Worm (Caenorhabditis elegans) whole organism, mixed stage, embryonic: ENCODE results near the gene nspc-15.

Experiments
- M03D4.4 ChIP-seq: sonication (generic microtip); optimal IDR thresholded peaks from 2 replicates; lab custom pipeline; 2017; ENCODE audit warnings: mild to moderate bottlenecking, missing genetic modification characterization, missing compliant biosample characterization
- bed-3 ChIP-seq: fragments of 200-800 bp; sonication (Bioruptor generic); optimal IDR thresholded peaks from 3 replicates; lab custom pipeline; 2018; ENCODE audit warnings: mild to moderate bottlenecking, missing genetic modification characterization, moderate library complexity, missing compliant biosample characterization
- blmp-1 ChIP-seq: fragments of 150-350 bp; optimal IDR thresholded peaks from 2 replicates; lab custom pipeline; 2014; ENCODE audit warnings: missing biosample characterization, missing genetic modification characterization
- ceh-39 ChIP-seq: fragments of 150-350 bp; optimal IDR thresholded peaks from 2 replicates; lab custom pipeline; 2014; ENCODE audit warnings: missing biosample characterization, missing genetic modification characterization
- ceh-43 ChIP-seq: fragments of 200-800 bp; sonication (Bioruptor generic); optimal IDR thresholded peaks from 2 replicates; lab custom pipeline; 2018; ENCODE audit warnings: mild to moderate bottlenecking, missing genetic modification characterization, moderate library complexity, missing compliant biosample characterization
- ceh-83 ChIP-seq: fragments of 200-800 bp; sonication (Bioruptor generic); optimal IDR thresholded peaks from 2 replicates; lab custom pipeline; 2018; ENCODE audit warnings: mild to moderate bottlenecking, missing genetic modification characterization, missing compliant biosample characterization
- ces-1 ChIP-seq: fragments of 150-350 bp; optimal IDR thresholded peaks from 2 replicates; lab custom pipeline; 2014; ENCODE audit warnings: missing biosample characterization, missing genetic modification reagents, missing genetic modification characterization
- cnd-1 ChIP-seq: fragments of 200-800 bp; sonication (Bioruptor generic); optimal IDR thresholded peaks from 2 replicates; lab custom pipeline; 2018; ENCODE audit warnings: mild to moderate bottlenecking, missing genetic modification characterization, missing compliant biosample characterization
- drap-1 ChIP-seq: fragments of 200-800 bp; sonication (Bioruptor generic); optimal IDR thresholded peaks from 3 replicates; lab custom pipeline; 2018; ENCODE audit warnings: mild to moderate bottlenecking, missing genetic modification characterization, missing compliant biosample characterization
- elt-1 ChIP-seq: sonication (generic microtip); optimal IDR thresholded peaks from 2 replicates; lab custom pipeline; 2017; ENCODE audit warnings: missing genetic modification characterization, mild to moderate bottlenecking, missing compliant biosample characterization, antibody characterized with exemption, moderate library complexity, borderline replicate concordance; ENCODE audit not compliant: insufficient read depth
- elt-3 ChIP-seq: fragments of 150-350 bp; optimal IDR thresholded peaks from 2 replicates; lab custom pipeline; 2014; ENCODE audit warnings: missing biosample characterization, missing genetic modification characterization
- flh-1 ChIP-seq: fragments of 200-800 bp; sonication (Bioruptor generic); optimal IDR thresholded peaks from 2 replicates; lab custom pipeline; 2018; ENCODE audit warnings: mild to moderate bottlenecking, missing genetic modification characterization, moderate library complexity, missing compliant biosample characterization
- ham-2 ChIP-seq: fragments of 200-800 bp; sonication (Bioruptor generic); optimal IDR thresholded peaks from 2 replicates; lab custom pipeline; 2018; ENCODE audit warnings: mild to moderate bottlenecking, missing genetic modification characterization, missing compliant biosample characterization
- hlh-1 ChIP-seq: fragments of 150-350 bp; optimal IDR thresholded peaks from 2 replicates; lab custom pipeline; 2014; ENCODE audit warnings: missing biosample characterization, missing genetic modification reagents, missing genetic modification characterization
- lin-13 ChIP-seq: fragments of 150-350 bp; optimal IDR thresholded peaks from 2 replicates; lab custom pipeline; 2014; ENCODE audit warnings: missing biosample characterization, missing genetic modification characterization
- lin-32 ChIP-seq: fragments of 200-800 bp; sonication (Bioruptor generic); optimal IDR thresholded peaks from 2 replicates; lab custom pipeline; 2018; ENCODE audit warnings: mild to moderate bottlenecking, missing genetic modification characterization, missing compliant biosample characterization
- lsy-2 ChIP-seq: fragments of 150-350 bp; optimal IDR thresholded peaks from 2 replicates; lab custom pipeline; 2014; ENCODE audit warnings: missing biosample characterization, missing genetic modification characterization
- mab-5 ChIP-seq: fragments of 150-350 bp; optimal IDR thresholded peaks from 2 replicates; lab custom pipeline; 2014; ENCODE audit warnings: missing biosample characterization, missing genetic modification characterization
- mep-1 ChIP-seq: fragments of 150-350 bp; optimal IDR thresholded peaks from 2 replicates; lab custom pipeline; 2017; ENCODE audit warnings: missing biosample characterization, missing genetic modification reagents, missing genetic modification characterization, inconsistent platforms
- mls-2 ChIP-seq: sonication (generic microtip); optimal IDR thresholded peaks from 2 replicates; lab custom pipeline; 2016; ENCODE audit warnings: mild to moderate bottlenecking, missing genetic modification characterization, moderate library complexity, missing compliant biosample characterization
- nhr-12 ChIP-seq: fragments of 150-350 bp; optimal IDR thresholded peaks from 2 replicates; lab custom pipeline; 2014; ENCODE audit warnings: missing biosample characterization, missing genetic modification characterization
- nhr-2 ChIP-seq: fragments of 150-350 bp; optimal IDR thresholded peaks from 2 replicates; lab custom pipeline; 2014; ENCODE audit warnings: missing biosample characterization, missing genetic modification characterization
- nhr-237 ChIP-seq: fragments of 150-350 bp; optimal IDR thresholded peaks from 2 replicates; lab custom pipeline; 2014; ENCODE audit warnings: missing biosample characterization, missing genetic modification characterization
- nhr-28 ChIP-seq: fragments of 150-350 bp; optimal IDR thresholded peaks from 2 replicates; lab custom pipeline; 2014; ENCODE audit warnings: missing biosample characterization, missing genetic modification characterization
- nhr-76 ChIP-seq: sonication (generic microtip); optimal IDR thresholded peaks from 2 replicates; lab custom pipeline; 2017; ENCODE audit warnings: missing biosample characterization, missing genetic modification characterization
- pha-4 ChIP-seq: fragments of 150-350 bp; optimal IDR thresholded peaks from 2 replicates; lab custom pipeline; 2018; ENCODE audit warnings: missing biosample characterization, missing genetic modification reagents, missing genetic modification characterization
- sem-2 ChIP-seq: fragments of 200-800 bp; sonication (Bioruptor generic); optimal IDR thresholded peaks from 2 replicates; lab custom pipeline; 2018; ENCODE audit warnings: mild to moderate bottlenecking, missing genetic modification characterization, missing compliant biosample characterization
- snpc-4 ChIP-seq: fragments of 150-350 bp; optimal IDR thresholded peaks from 2 replicates; lab custom pipeline; 2014; ENCODE audit warnings: missing biosample characterization, missing genetic modification characterization
- sptf-1 ChIP-seq: sonication (generic microtip); optimal IDR thresholded peaks from 2 replicates; lab custom pipeline; 2017; ENCODE audit warnings: mild to moderate bottlenecking, missing genetic modification characterization, moderate library complexity, missing compliant biosample characterization
- tbx-8 ChIP-seq: fragments of 200-800 bp; sonication (Bioruptor generic); optimal IDR thresholded peaks from 2 replicates; lab custom pipeline; 2018; ENCODE audit warnings: mild to moderate bottlenecking, missing genetic modification characterization, moderate library complexity, missing compliant biosample characterization
- unc-120 ChIP-seq: sonication (generic microtip); optimal IDR thresholded peaks from 2 replicates; lab custom pipeline; 2017; ENCODE audit warnings: missing genetic modification characterization, missing compliant biosample characterization; ENCODE audit not compliant: poor library complexity, severe bottlenecking
- unc-39 ChIP-seq: fragments of 150-350 bp; optimal IDR thresholded peaks from 2 replicates; lab custom pipeline; 2014; ENCODE audit warnings: missing biosample characterization, missing genetic modification characterization
- unc-62 ChIP-seq: fragments of 150-350 bp; optimal IDR thresholded peaks from 2 replicates; lab custom pipeline; 2014; ENCODE audit warnings: missing biosample characterization, missing genetic modification reagents, missing genetic modification characterization
- zip-8 ChIP-seq: fragments of 150-350 bp; optimal IDR thresholded peaks from 2 replicates; lab custom pipeline; 2014; ENCODE audit warnings: missing biosample characterization, missing genetic modification characterization
- ztf-11 ChIP-seq: fragments of 150-350 bp; optimal IDR thresholded peaks from 2 replicates; lab custom pipeline; 2014; ENCODE audit warnings: missing biosample characterization, missing genetic modification characterization

Gene nspc-15

DNA sequence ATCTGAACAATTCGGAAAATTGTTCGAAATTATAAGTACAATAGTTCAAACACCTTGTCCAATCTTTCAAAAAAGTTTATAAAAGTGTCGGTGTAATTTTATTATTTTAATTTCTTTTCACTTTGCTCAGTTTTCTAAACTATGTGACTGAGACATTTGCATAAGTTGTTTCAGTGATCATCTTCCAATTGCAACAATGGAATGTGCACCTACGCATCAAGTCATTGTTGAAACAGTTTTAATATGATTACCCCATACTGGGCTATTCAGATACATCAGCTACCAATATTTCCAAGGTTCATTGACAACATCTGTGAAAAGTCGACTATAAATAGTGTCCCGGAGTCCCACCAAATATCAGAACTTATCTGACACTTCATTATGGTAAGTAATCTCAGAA, 3.4 kb upstream of the nspc-15 start, which contains the start of gene nspc-13:
nspc-13 (plus strand) TSS at position 301 of the 400 bp plus-strand sequence.
- TF ChIP-seq nhr-76 (tag; lab: Kevin White, UChicago) (no peak), lin-13 (no peak), snpc-4 (tag; lab: Kevin White, UChicago) (no peak), mls-2 (tag; lab: Kevin White, UChicago) (no peak), ces-1 (GFP tag; lab: Kevin White, UChicago) (no peak), nhr-237 (tag; lab: Kevin White, UChicago) (no peak), blmp-1 (tag; lab: Kevin White, UChicago) (no peak), drap-1 (GFP tag; lab: Kevin White, UChicago) (no peak), unc-120 (tag; lab: Kevin White, UChicago) (no peak), flh-1 (no peak), bed-3 (GFP tag; lab: Kevin White, UChicago) (no peak), hlh-1 (tag; lab: Kevin White, UChicago) (no peak), mab-5 (tag; lab: Kevin White, UChicago) (no peak), mep-1 (tag; lab: Kevin White, UChicago) (no peak), sem-2 (no peak), elt-3 (tag; lab: Kevin White, UChicago) (no peak), ceh-39 (tag; lab: Kevin White, UChicago) (no peak), pha-4 (tag; lab: Kevin White, UChicago) (no peak)

DNA sequence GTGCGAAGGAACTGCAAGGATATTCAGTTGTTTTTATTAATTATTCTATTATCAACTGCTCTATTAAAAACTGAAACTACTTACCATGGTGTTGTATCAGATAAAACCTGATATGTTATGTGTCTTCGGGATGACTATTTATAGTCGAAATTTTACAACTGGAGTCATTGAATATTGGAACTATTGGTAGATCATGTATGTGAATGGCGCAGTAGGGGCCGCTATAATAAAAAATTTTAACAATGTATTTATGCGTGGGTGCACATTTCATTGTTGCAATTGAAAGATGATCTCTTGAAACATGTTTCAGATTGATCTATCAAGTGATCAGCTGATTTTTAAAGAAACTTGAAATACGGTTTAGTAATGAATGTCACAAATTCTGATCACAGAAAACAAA, 1.6 kb upstream of the nspc-15 start, which contains the start of gene nspc-14:
nspc-14 (minus strand) TSS at position 101 of the 400 bp plus-strand sequence.
- TF ChIP-seq nhr-12 (tag; lab: Kevin White, UChicago), result no peak
- no peak for TF ChIP-seq bed-3 (GFP tag; lab: Kevin White, UChicago)
- no peak for TF ChIP-seq flh-1
- TF ChIP-seq, all 35 proteins: peak for 0

DNA sequence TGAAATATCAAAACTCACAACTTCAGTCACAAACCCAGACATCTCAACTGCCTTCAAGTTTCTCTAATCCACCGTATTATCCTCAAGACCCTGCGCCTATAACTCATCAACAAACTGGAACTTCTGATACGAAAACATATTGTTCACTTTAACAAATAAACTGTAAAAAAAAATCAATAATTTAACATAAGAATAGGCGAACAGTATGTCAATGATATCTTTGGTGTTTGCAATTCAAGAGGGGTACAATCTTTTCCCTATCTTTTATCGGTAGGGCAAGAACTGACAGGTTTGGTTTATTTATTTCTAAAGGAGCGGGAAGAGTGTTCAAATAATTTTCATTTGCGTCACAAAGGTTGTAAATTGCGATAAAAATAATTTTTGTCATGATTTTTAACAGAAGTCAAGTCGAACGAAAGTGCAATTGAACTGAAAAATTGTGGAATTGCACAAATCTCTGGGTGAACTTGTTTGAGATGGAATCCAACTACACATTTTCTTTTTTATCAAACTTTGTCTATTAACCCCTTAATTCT, 2.5 kb downstream of the nspc-15 start:
- TF ChIP-seq nhr-2 (tag; lab: Kevin White, UChicago) (peak; percentile 30), blmp-1 (tag; lab: Kevin White, UChicago) (no peak), M03D4.4 (no peak), lin-32 (GFP tag; lab: Kevin White, UChicago) (no peak), hlh-1 (tag; lab: Kevin White, UChicago) (peak; percentile 8), mep-1 (tag; lab: Kevin White, UChicago) (peak; percentile 49), unc-120 (tag; lab: Kevin White, UChicago) (peak; percentile 7), nhr-76 (tag; lab: Kevin White, UChicago) (no peak), mls-2 (tag; lab: Kevin White, UChicago) (no peak), zip-8 (tag; lab: Kevin White, UChicago) (no peak), ceh-39 (tag; lab: Kevin White, UChicago) (peak; percentile 36), elt-1 (no peak), ztf-11 (tag; lab: Kevin White, UChicago) (no peak), sptf-1 (tag; lab: Kevin White, UChicago) (no peak), tbx-8 (GFP tag; lab: Kevin White, UChicago) (no peak), nhr-12 (tag; lab: Kevin White, UChicago) (no peak), lin-13 (no peak), snpc-4 (tag; lab: Kevin White, UChicago) (no peak), nhr-237 (tag; lab: Kevin White, UChicago) (peak; percentile 99), sem-2 (no peak), unc-39 (no peak), ceh-43 (GFP tag; lab: Kevin White, UChicago) (no peak), lsy-2 (tag; lab: Kevin White, UChicago) (peak; percentile 81), elt-3 (tag; lab: Kevin White, UChicago) (peak; percentile 67), drap-1 (GFP tag; lab: Kevin White, UChicago) (peak; percentile 63), ces-1 (GFP tag; lab: Kevin White, UChicago) (peak; percentile 62), ceh-83 (GFP tag; lab: Kevin White, UChicago) (no peak), ham-2 (GFP tag; lab: Kevin White, UChicago) (no peak), nhr-28 (tag; lab: Kevin White, UChicago) (peak; percentile 21), mab-5 (tag; lab: Kevin White, UChicago) (peak; percentile 70), flh-1 (no peak), cnd-1 (tag; lab: Kevin White, UChicago) (no peak), unc-62 (peak; percentile 61), bed-3 (GFP tag; lab: Kevin White, UChicago) (no peak), pha-4 (tag; lab: Kevin White, UChicago) (peak; percentile 56)
